Fruit fly (Drosophila melanogaster) whole organism, wandering third instar larva: ENCODE measurements around the gene Zip88E.

Experiments
- Abd-B ChIP-seq: fragments of >200 bp; optimal IDR thresholded peaks from 2 replicates; lab custom pipeline; 2017; ENCODE audit warnings: missing biosample characterization, missing genetic modification characterization
- CG32264 ChIP-seq: fragments of 200-800 bp; sonication (Bioruptor generic); optimal IDR thresholded peaks from 2 replicates; lab custom pipeline; 2016; ENCODE audit warnings: missing biosample characterization, missing genetic modification characterization
- CG9705 ChIP-seq: fragments of 200-800 bp; sonication (Bioruptor generic); optimal IDR thresholded peaks from 2 replicates; lab custom pipeline; 2018; ENCODE audit warnings: missing biosample characterization, mild to moderate bottlenecking, missing genetic modification characterization
- CrebA ChIP-seq: fragments of 200-800 bp; sonication (Bioruptor generic); optimal IDR thresholded peaks from 2 replicates; lab custom pipeline; 2016; ENCODE audit warnings: missing biosample characterization, mild to moderate bottlenecking, missing genetic modification characterization, borderline replicate concordance
- Dfd ChIP-seq: fragments of >200 bp; optimal IDR thresholded peaks from 2 replicates; lab custom pipeline; 2017; ENCODE audit warnings: missing biosample characterization, missing genetic modification characterization
- GATAd ChIP-seq: sonication (Bioruptor generic); optimal IDR thresholded peaks from 2 replicates; lab custom pipeline; 2016; ENCODE audit warnings: missing biosample characterization, missing genetic modification characterization
- HLH106 ChIP-seq: fragments of 200-800 bp; optimal IDR thresholded peaks from 3 replicates; lab custom pipeline; 2019; ENCODE audit warnings: missing biosample characterization, mild to moderate bottlenecking, missing genetic modification characterization, moderate library complexity
- Hnf4 ChIP-seq: fragments of 200-800 bp; sonication (Bioruptor generic); optimal IDR thresholded peaks from 2 replicates; lab custom pipeline; 2016; ENCODE audit warnings: missing biosample characterization, mild to moderate bottlenecking, missing genetic modification characterization
- Hr78 ChIP-seq: fragments of >200 bp; optimal IDR thresholded peaks from 2 replicates; lab custom pipeline; 2017; ENCODE audit warnings: missing biosample characterization, missing genetic modification characterization
- Hr83 ChIP-seq: fragments of 200-300 bp; sonication (Bioruptor generic); optimal IDR thresholded peaks from 2 replicates; lab custom pipeline; 2016; ENCODE audit warnings: missing biosample characterization, mild to moderate bottlenecking, missing genetic modification characterization, moderate library complexity; ENCODE audit not compliant: poor library complexity, severe bottlenecking
- Jra ChIP-seq: sonication (Bioruptor generic); optimal IDR thresholded peaks from 2 replicates; lab custom pipeline; 2016; ENCODE audit warnings: missing biosample characterization, missing genetic modification characterization
- Mio ChIP-seq: sonication (Bioruptor generic); optimal IDR thresholded peaks from 2 replicates; lab custom pipeline; 2016; ENCODE audit warnings: missing biosample characterization, missing genetic modification characterization
- Myc ChIP-seq: fragments of >200 bp; optimal IDR thresholded peaks from 2 replicates; lab custom pipeline; 2017
- N ChIP-seq: fragments of >200 bp; optimal IDR thresholded peaks from 2 replicates; lab custom pipeline; 2018; ENCODE audit warnings: missing biosample characterization, missing external identifiers, missing genetic modification characterization
- OdsH ChIP-seq: fragments of 200-800 bp; sonication (Bioruptor generic); optimal IDR thresholded peaks from 2 replicates; lab custom pipeline; 2016; ENCODE audit warnings: missing biosample characterization, mild to moderate bottlenecking, missing genetic modification characterization
- Rel ChIP-seq, 2 experiments: fragments of 200-800 bp; sonication (Bioruptor generic) in 1 of 2; optimal IDR thresholded peaks; 2 replicates in 1 of 2; 3 replicates in 1 of 2; lab custom pipeline; 2016 to 2019; ENCODE audit warnings: mild to moderate bottlenecking in 2 of 2, missing biosample characterization in 2 of 2, missing genetic modification characterization in 2 of 2, moderate library complexity in 1 of 2
- Sp1 ChIP-seq: fragments of 200-800 bp; sonication (Bioruptor generic); optimal IDR thresholded peaks from 3 replicates; lab custom pipeline; 2019; ENCODE audit warnings: missing biosample characterization, mild to moderate bottlenecking, missing genetic modification characterization, moderate library complexity
- Vsx2 ChIP-seq: fragments of 200-300, 225-300 bp; sonication (Bioruptor generic); optimal IDR thresholded peaks from 2 replicates; lab custom pipeline; 2018; ENCODE audit warnings: missing biosample characterization, missing genetic modification characterization; ENCODE audit not compliant: partially characterized antibody
- brk ChIP-seq: fragments of 200-800 bp; sonication (Bioruptor generic); optimal IDR thresholded peaks from 2 replicates; lab custom pipeline; 2016; ENCODE audit warnings: missing biosample characterization, mild to moderate bottlenecking, missing genetic modification characterization
- dl ChIP-seq, 2 experiments: fragments of 175-275, 200-275 bp in 1 of 2; fragments of 200-275 bp in 1 of 2; sonication (Bioruptor generic); optimal IDR thresholded peaks; lab custom pipeline; 2018; ENCODE audit warnings: mild to moderate bottlenecking in 2 of 2, missing biosample characterization in 2 of 2, missing genetic modification characterization in 2 of 2, moderate library complexity in 2 of 2; ENCODE audit not compliant: partially characterized antibody in 2 of 2, insufficient read depth in 1 of 2
- dmrt93B ChIP-seq: fragments of 200-800 bp; sonication (Bioruptor generic); optimal IDR thresholded peaks from 2 replicates; lab custom pipeline; 2018; ENCODE audit warnings: missing biosample characterization, mild to moderate bottlenecking, missing genetic modification characterization
- dsf ChIP-seq: sonication (Bioruptor generic); optimal IDR thresholded peaks from 2 replicates; lab custom pipeline; 2016; ENCODE audit warnings: missing biosample characterization, missing genetic modification characterization, borderline replicate concordance
- ey ChIP-seq: fragments of 200-800 bp; sonication (Bioruptor generic); optimal IDR thresholded peaks from 2 replicates; lab custom pipeline; 2016; ENCODE audit warnings: missing biosample characterization, missing genetic modification characterization
- foxo ChIP-seq, 2 experiments: fragments of 200-800 bp; sonication (Bioruptor generic); optimal IDR thresholded peaks; 2 replicates in 1 of 2; 3 replicates in 1 of 2; lab custom pipeline; 2016 to 2017; ENCODE audit warnings: missing biosample characterization in 2 of 2, missing genetic modification characterization in 2 of 2
- fru ChIP-seq: fragments of 200-800 bp; sonication (Bioruptor generic); optimal IDR thresholded peaks from 3 replicates; lab custom pipeline; 2016; ENCODE audit warnings: missing biosample characterization, mild to moderate bottlenecking, missing genetic modification characterization
- jim ChIP-seq: fragments of 175-275, 200-325 bp; sonication (Bioruptor generic); optimal IDR thresholded peaks from 2 replicates; lab custom pipeline; 2016; ENCODE audit warnings: missing biosample characterization, mild to moderate bottlenecking, missing genetic modification characterization
- pan ChIP-seq: fragments of >200 bp; optimal IDR thresholded peaks from 2 replicates; lab custom pipeline; 2017
- psq ChIP-seq: fragments of 200-800 bp; sonication (Bioruptor generic); optimal IDR thresholded peaks from 3 replicates; lab custom pipeline; 2017; ENCODE audit warnings: missing biosample characterization, mild to moderate bottlenecking, missing genetic modification characterization, moderate library complexity
- rgr ChIP-seq: fragments of 200-800 bp; sonication (Bioruptor generic); optimal IDR thresholded peaks from 3 replicates; lab custom pipeline; 2016; ENCODE audit warnings: missing biosample characterization, mild to moderate bottlenecking, missing genetic modification characterization
- sage ChIP-seq: fragments of 200-800 bp; sonication (Bioruptor generic); optimal IDR thresholded peaks from 2 replicates; lab custom pipeline; 2016; ENCODE audit warnings: missing biosample characterization, mild to moderate bottlenecking, missing genetic modification characterization
- usp ChIP-seq: fragments of >200 bp; optimal IDR thresholded peaks from 2 replicates; lab custom pipeline; 2017; ENCODE audit warnings: missing biosample characterization, missing genetic modification characterization
- woc ChIP-seq: sonication (Bioruptor generic); optimal IDR thresholded peaks from 2 replicates; lab custom pipeline; 2016; ENCODE audit warnings: missing biosample characterization, mild to moderate bottlenecking, missing genetic modification characterization

Zip88E gene

dm6 chr3R:15262710-15263672, 5.5 kb upstream of the Zip88E start, which contains the start of the genes eIF2gamma and Set:
Gene eIF2gamma (minus strand): TSS chr3R:15263458.
Gene Set (plus strand): TSS chr3R:15263552.
- TF ChIP-seq CG9705 (GFP tag; lab: Kevin White, UChicago) (peak; percentile 3), CG32264 (GFP tag; lab: Kevin White, UChicago) (no peak), Hr83 (GFP tag; lab: Kevin White, UChicago) (peak; percentile 92), Hr78 (no peak), usp (GFP tag; lab: Kevin White, UChicago) (no peak), jim (GFP tag; lab: Kevin White, UChicago) (peak; percentile 25), Rel (GFP tag; optimal IDR thresholded peaks at IDR 0.05; lab: Kevin White, UChicago) (no peak), Rel (tag; optimal IDR thresholded peaks at IDR 0.05; lab: Kevin White, UChicago) (peak; percentile 54), ey (peak; percentile 42), GATAd (GFP tag; lab: Kevin White, UChicago) (no peak), dmrt93B (no peak), HLH106 (peak; percentile 33), Mio (GFP tag; lab: Kevin White, UChicago) (no peak), Dfd (GFP tag; lab: Kevin White, UChicago) (no peak), dsf (GFP tag; lab: Kevin White, UChicago) (no peak), woc (GFP tag; lab: Kevin White, UChicago) (no peak), psq (GFP tag; lab: Kevin White, UChicago) (peak; percentile 14), Jra (GFP tag; lab: Kevin White, UChicago) (no peak), OdsH (GFP tag; lab: Kevin White, UChicago) (peak; percentile 21), Myc (lab: Kevin White, UChicago) (peak; percentile 10), Hnf4 (GFP tag; lab: Kevin White, UChicago) (no peak)

- no peak for TF ChIP-seq HLH106
- no peak for TF ChIP-seq brk
- TF ChIP-seq sage (GFP tag; lab: Kevin White, UChicago): no peak
- no peak for TF ChIP-seq dsf (GFP tag; lab: Kevin White, UChicago)
- no peak for TF ChIP-seq CG32264 (GFP tag; lab: Kevin White, UChicago)
- TF ChIP-seq Rel (GFP tag; optimal IDR thresholded peaks at IDR 0.05; lab: Kevin White, UChicago): no peak
- no peak for TF ChIP-seq Rel (tag; optimal IDR thresholded peaks at IDR 0.05; lab: Kevin White, UChicago)
- TF ChIP-seq Hr78: no peak
- no peak for TF ChIP-seq N (GFP tag; lab: Kevin White, UChicago)
These were observed 4.5 kb upstream of the Zip88E start for dm6 chr3R:15263946-15264345.

- no peak for TF ChIP-seq foxo (GFP tag; optimal IDR thresholded peaks at IDR 0.05; lab: Kevin White, UChicago)
- TF ChIP-seq Myc (lab: Kevin White, UChicago): peak; percentile 73
- peak; percentile 27 for TF ChIP-seq HLH106
- TF ChIP-seq Sp1 (GFP tag; lab: Kevin White, UChicago): peak; percentile 28
- TF ChIP-seq Rel (GFP tag; optimal IDR thresholded peaks at IDR 0.05; lab: Kevin White, UChicago): no peak
- peak; percentile 43 for TF ChIP-seq Rel (tag; optimal IDR thresholded peaks at IDR 0.05; lab: Kevin White, UChicago)
- no peak for TF ChIP-seq CrebA (GFP tag; lab: Kevin White, UChicago)
These were observed 2.9 kb upstream of the Zip88E start, which contains the start of gene ATPsynO for dm6 chr3R:15265406-15266040. Gene ATPsynO (plus strand): TSS chr3R:15265591.

- TF ChIP-seq ey (no peak), usp (GFP tag; lab: Kevin White, UChicago) (no peak), Jra (GFP tag; lab: Kevin White, UChicago) (no peak), Abd-B (GFP tag; lab: Kevin White, UChicago) (no peak), Myc (lab: Kevin White, UChicago) (no peak), Vsx2 (GFP tag; lab: Kevin White, UChicago) (no peak), HLH106 (no peak), pan (lab: Kevin White, UChicago) (no peak), Sp1 (GFP tag; lab: Kevin White, UChicago) (no peak), GATAd (GFP tag; lab: Kevin White, UChicago) (no peak), woc (GFP tag; lab: Kevin White, UChicago) (no peak), psq (GFP tag; lab: Kevin White, UChicago) (no peak), dl (GFP tag; optimal IDR thresholded peaks at IDR 0.05; lab: Kevin White, UChicago; ENCODE audit: insufficient read depth in 1 of 2, partially characterized antibody in 2 of 2) (no peak), fru (GFP tag; lab: Kevin White, UChicago) (no peak), rgr (GFP tag; lab: Kevin White, UChicago) (no peak), Hnf4 (GFP tag; lab: Kevin White, UChicago) (no peak)
These were observed 394 bp downstream of the Zip88E start for dm6 chr3R:15268856-15269255.
